Worm (Caenorhabditis elegans) whole organism, early embryonic: ENCODE data around the gene K10C8.4.

Experiments used
- B0310.2 ChIP-seq: sonication (generic microtip); optimal IDR thresholded peaks from 2 replicates; lab custom pipeline; 2016; ENCODE audit warnings: mild to moderate bottlenecking, missing genetic modification characterization, missing compliant biosample characterization
- F13C5.2 ChIP-seq: sonication (generic microtip); optimal IDR thresholded peaks from 2 replicates; lab custom pipeline; 2017; ENCODE audit warnings: mild to moderate bottlenecking, missing genetic modification characterization, inconsistent platforms, missing compliant biosample characterization
- aly-1 ChIP-seq: sonication (generic microtip); optimal IDR thresholded peaks from 2 replicates; lab custom pipeline; 2016; ENCODE audit warnings: missing genetic modification characterization, missing compliant biosample characterization
- ama-1 ChIP-seq: fragments of 150-350 bp; optimal IDR thresholded peaks from 2 replicates; lab custom pipeline; 2014
- ets-7 ChIP-seq: sonication (generic microtip); optimal IDR thresholded peaks from 2 replicates; lab custom pipeline; 2016; ENCODE audit warnings: missing genotype, missing genetic modification characterization, missing compliant biosample characterization
- flt-1 ChIP-seq: fragments of 200-800 bp; sonication (Bioruptor generic); IDR thresholded peaks from 2 replicates; pipeline ENCODE4 v1.3.6; 2022; ENCODE audit warnings: missing genetic modification characterization, missing compliant biosample characterization
- hmbx-1 ChIP-seq: sonication (generic microtip); optimal IDR thresholded peaks from 2 replicates; lab custom pipeline; 2016; ENCODE audit warnings: mild to moderate bottlenecking, missing genetic modification characterization, missing compliant biosample characterization
- hmg-4 ChIP-seq: fragments of 200-800 bp; sonication (Bioruptor generic); optimal IDR thresholded peaks from 2 replicates; lab custom pipeline; 2018; ENCODE audit warnings: mild to moderate bottlenecking, missing genetic modification characterization, missing compliant biosample characterization
- hnd-1 ChIP-seq: sonication (generic microtip); optimal IDR thresholded peaks from 2 replicates; lab custom pipeline; 2016; ENCODE audit warnings: missing genetic modification characterization, missing compliant biosample characterization
- sea-1 ChIP-seq: fragments of 200-800 bp; sonication (Bioruptor generic); conservative IDR thresholded peaks from 2 replicates; pipeline ENCODE4 v1.3.6; 2022; ENCODE audit warnings: missing genetic modification characterization, missing compliant biosample characterization

DNA sequence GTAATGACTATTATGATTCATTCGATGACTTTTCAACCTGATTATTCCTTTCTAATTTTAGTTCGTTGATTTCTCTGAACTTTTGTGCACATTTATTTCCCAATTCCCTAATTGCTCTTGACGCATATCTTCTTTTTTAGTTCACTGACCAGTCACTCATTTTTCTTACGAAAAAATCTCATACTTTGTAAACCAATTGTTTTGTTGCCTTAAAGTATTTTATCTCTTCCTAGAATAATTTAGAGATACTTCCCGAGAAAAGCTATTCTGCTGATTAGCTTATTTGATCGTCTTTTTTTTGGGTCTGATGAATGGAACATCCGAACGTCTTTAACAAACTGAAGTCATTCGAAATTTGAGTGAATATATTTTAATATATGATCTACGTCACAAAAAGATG lies 16.8 kb upstream of the K10C8.4 start:
- TF ChIP-seq sea-1 (GFP tag; lab: Robert Waterston, UW) (no peak), hnd-1 (tag; lab: Kevin White, UChicago) (no peak), hmg-4 (GFP tag; lab: Kevin White, UChicago) (no peak), hmbx-1 (tag; lab: Kevin White, UChicago) (no peak), flt-1 (no peak), ama-1 (lab: Kevin White, UChicago) (no peak), ets-7 (tag; lab: Kevin White, UChicago) (no peak), F13C5.2 (no peak), aly-1 (no peak), B0310.2 (tag; lab: Kevin White, UChicago) (no peak)
